Fruit fly (Drosophila melanogaster): Measurements from ENCODE around the gene CG9331.
A peak's percentile ranks its signal among the peaks of the same experiment; 100 is the strongest.

The CG9331 gene

DNA sequence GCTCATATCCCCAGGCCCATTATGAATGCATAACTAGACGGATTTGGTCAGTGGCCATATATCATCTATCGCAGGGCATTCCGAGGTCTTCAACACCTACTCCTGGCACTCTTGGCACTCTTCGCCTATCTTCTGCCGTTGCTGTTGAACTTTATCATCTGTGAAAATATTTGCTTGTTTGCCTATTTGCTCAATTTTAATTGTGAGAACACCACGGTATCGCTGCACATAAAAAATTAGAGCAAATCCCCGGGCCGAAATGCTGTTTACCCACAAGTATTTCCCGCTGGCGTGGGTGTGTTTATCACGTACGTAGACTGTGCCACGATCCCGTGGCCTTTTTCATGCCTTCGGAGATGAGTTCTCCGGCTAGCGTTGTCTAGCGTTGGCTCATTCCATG is 41.9 kb upstream of the CG9331 start (continued):
- TF ChIP-seq CG3407 (GFP tag; optimal IDR thresholded peaks at IDR 0.05) (peak; percentile 78), maf-S (GFP tag; optimal IDR thresholded peaks at IDR 0.05) (peak; percentile 50), kah (GFP tag; optimal IDR thresholded peaks at IDR 0.05) (no peak), Dad (GFP tag; optimal IDR thresholded peaks at IDR 0.05) (no peak), NFAT (GFP tag; IDR thresholded peaks at IDR 0.05) (peak; percentile 42; the same call in 1 of the 2 replicates), CG2678 (tag; optimal IDR thresholded peaks at IDR 0.05) (peak; percentile 79), danr (GFP tag; IDR thresholded peaks at IDR 0.05) (peak; percentile 27; the same call in 1 of the 2 replicates), Xrp1 (GFP tag; IDR thresholded peaks at IDR 0.05) (peak; percentile 80), CG8388 (GFP tag; optimal IDR thresholded peaks at IDR 0.05) (peak; percentile 19), CG10979 (tag; optimal IDR thresholded peaks at IDR 0.05) (peak; percentile 11), psq (GFP tag; optimal IDR thresholded peaks at IDR 0.05) (no peak), gce (GFP tag; IDR thresholded peaks at IDR 0.05) (peak; percentile 69; the same call in 1 of the 3 replicates), CG2889 (GFP tag; IDR thresholded peaks at IDR 0.05) (no peak), Hr78 (GFP tag; optimal IDR thresholded peaks at IDR 0.05) (no peak), cwo (GFP tag; optimal IDR thresholded peaks at IDR 0.05) (peak; percentile 39), CG43689 (GFP tag; IDR thresholded peaks at IDR 0.05) (no peak), CG6254 (GFP tag; optimal IDR thresholded peaks at IDR 0.05) (peak; percentile 29), CG13894 (tag; optimal IDR thresholded peaks at IDR 0.05) (peak; percentile 37), CG11456 (GFP tag; IDR thresholded peaks at IDR 0.05) (no peak), CG7556 (GFP tag; optimal IDR thresholded peaks at IDR 0.05) (peak; percentile 67), CG3838 (GFP tag; optimal IDR thresholded peaks at IDR 0.05) (peak; percentile 13), CG18619 (GFP tag; optimal IDR thresholded peaks at IDR 0.05) (peak; percentile 77), CG11696 (GFP tag; IDR thresholded peaks at IDR 0.05) (0 out of 2 replicates have a peak, but pooled peaks have one; percentile 22), CG10209 (GFP tag; optimal IDR thresholded peaks at IDR 0.05) (peak; percentile 81), CG32772 (GFP tag; IDR thresholded peaks at IDR 0.05) (no peak), zen2 (GFP tag; IDR thresholded peaks at IDR 0.05; ENCODE audit: partially characterized antibody) (no peak), CG13287 (GFP tag; IDR thresholded peaks at IDR 0.05; ENCODE audit: partially characterized antibody) (no peak), CTCF (GFP tag; optimal IDR thresholded peaks at IDR 0.05) (no peak), CG17912 (GFP tag; optimal IDR thresholded peaks at IDR 0.05) (peak; percentile 51), esg (GFP tag; conservative IDR thresholded peaks at IDR 0.05) (no peak), Elba2 (GFP tag; optimal IDR thresholded peaks at IDR 0.05) (no peak), sens-2 (GFP tag; IDR thresholded peaks at IDR 0.05) (no peak), her (GFP tag; optimal IDR thresholded peaks at IDR 0.05) (peak; percentile 50), peb (GFP tag; IDR thresholded peaks at IDR 0.05) (0 out of 2 replicates have a peak, but pooled peaks have one; percentile 28), cas (GFP tag; IDR thresholded peaks at IDR 0.05) (no peak), CG8359 (GFP tag; optimal IDR thresholded peaks at IDR 0.05; ENCODE audit: borderline replicate concordance) (peak; percentile 59), CG34224 (GFP tag; IDR thresholded peaks at IDR 0.05; ENCODE audit: partially characterized antibody) (no peak), Asciz (GFP tag; optimal IDR thresholded peaks at IDR 0.05) (peak; percentile 61), sob (GFP tag; IDR thresholded peaks at IDR 0.05) (peak; percentile 53; the same call in 1 of the 2 replicates), onecut (GFP tag; IDR thresholded peaks at IDR 0.05) (peak; percentile 72), CG8765 (GFP tag; IDR thresholded peaks at IDR 0.05) (no peak), CG7745 (tag; optimal IDR thresholded peaks at IDR 0.05) (peak; percentile 16), unpg (GFP tag; optimal IDR thresholded peaks at IDR 0.05) (peak; percentile 58), fd64A (GFP tag; optimal IDR thresholded peaks at IDR 0.05) (peak; percentile 77), da (GFP tag; optimal IDR thresholded peaks at IDR 0.05) (no peak), aop (GFP tag; IDR thresholded peaks at IDR 0.05) (no peak), CG11560 (tag; IDR thresholded peaks at IDR 0.05) (no peak), ind (GFP tag; optimal IDR thresholded peaks at IDR 0.05) (peak; percentile 1), CG9609 (GFP tag; optimal IDR thresholded peaks at IDR 0.05) (peak; percentile 48), crp (GFP tag; optimal IDR thresholded peaks at IDR 0.05) (peak in 1 of 2 experiments; percentile 13), ham (GFP tag; IDR thresholded peaks at IDR 0.05) (peak; percentile 24; the same call in 1 of the 2 replicates)

Measured in whole organism, embryonic.